Worm (Caenorhabditis elegans) whole organism, L3 larva: ENCODE measurements around the gene fbxa-60.

Source experiments
- aly-2 ChIP-seq: fragments of 150-350 bp; optimal IDR thresholded peaks from 2 replicates; lab custom pipeline; 2014; ENCODE audit warnings: missing biosample characterization, missing genetic modification characterization
- ama-1 ChIP-seq: fragments of 150-350 bp; optimal IDR thresholded peaks from 2 replicates; lab custom pipeline; 2018
- ceh-16 ChIP-seq: sonication (generic microtip); optimal IDR thresholded peaks from 2 replicates; lab custom pipeline; 2017; ENCODE audit warnings: missing biosample characterization, missing genetic modification characterization
- ceh-28 ChIP-seq: fragments of 150-350 bp; optimal IDR thresholded peaks from 2 replicates; lab custom pipeline; 2014; ENCODE audit warnings: missing biosample characterization, missing genetic modification reagents, missing genetic modification characterization
- ceh-82 ChIP-seq: fragments of 150-350 bp; optimal IDR thresholded peaks from 2 replicates; lab custom pipeline; 2014; ENCODE audit warnings: missing biosample characterization, missing genetic modification characterization
- ceh-9 ChIP-seq: sonication (generic microtip); optimal IDR thresholded peaks from 2 replicates; lab custom pipeline; 2018; ENCODE audit warnings: missing biosample characterization, missing genetic modification characterization
- daf-12 ChIP-seq: fragments of 150-350 bp; optimal IDR thresholded peaks from 2 replicates; lab custom pipeline; 2014; ENCODE audit warnings: missing biosample characterization, missing genetic modification reagents, missing genetic modification characterization
- egl-27 ChIP-seq: sonication (generic microtip); optimal IDR thresholded peaks from 4 replicates; lab custom pipeline; 2017; ENCODE audit warnings: missing biosample characterization, missing genetic modification reagents, missing genetic modification characterization
- elt-1 ChIP-seq: fragments of 150-350 bp; optimal IDR thresholded peaks from 2 replicates; lab custom pipeline; 2014; ENCODE audit warnings: missing biosample characterization, missing genetic modification characterization
- elt-2 ChIP-seq: sonication (generic microtip); optimal IDR thresholded peaks from 2 replicates; lab custom pipeline; 2016; ENCODE audit warnings: missing genetic modification reagents, mild to moderate bottlenecking, missing genetic modification characterization, missing compliant biosample characterization
- elt-3 ChIP-seq, 3 experiments: fragments of 150-350 bp in 1 of 3; sonication (generic microtip) in 2 of 3; optimal IDR thresholded peaks; 2 replicates in 2 of 3; 4 replicates in 1 of 3; lab custom pipeline; 2014 to 2017; ENCODE audit warnings: missing biosample characterization in 3 of 3, missing genetic modification characterization in 3 of 3
- eor-1 ChIP-seq, 2 experiments: fragments of 150-350 bp; optimal IDR thresholded peaks; 2 replicates each; lab custom pipeline; 2014 to 2018; ENCODE audit warnings: missing biosample characterization in 2 of 2, missing genetic modification characterization in 2 of 2
- fos-1 ChIP-seq: fragments of 150-350 bp; optimal IDR thresholded peaks from 2 replicates; lab custom pipeline; 2014; ENCODE audit warnings: missing biosample characterization, missing genetic modification characterization
- hmg-11 ChIP-seq: sonication (generic microtip); optimal IDR thresholded peaks from 2 replicates; lab custom pipeline; 2016; ENCODE audit warnings: missing genetic modification characterization, missing compliant biosample characterization
- lin-15B ChIP-seq: fragments of 150-350 bp; optimal IDR thresholded peaks from 2 replicates; lab custom pipeline; 2014; ENCODE audit warnings: missing biosample characterization, missing genetic modification characterization
- lsy-12 ChIP-seq: sonication (generic microtip); optimal IDR thresholded peaks from 2 replicates; lab custom pipeline; 2016; ENCODE audit warnings: mild to moderate bottlenecking, missing genetic modification characterization, missing compliant biosample characterization
- mdl-1 ChIP-seq: fragments of 150-350 bp; optimal IDR thresholded peaks from 2 replicates; lab custom pipeline; 2014; ENCODE audit warnings: missing biosample characterization, missing genetic modification characterization
- mml-1 ChIP-seq: fragments of 150-350 bp; sonication (generic microtip); optimal IDR thresholded peaks from 3 replicates; lab custom pipeline; 2014; ENCODE audit warnings: missing biosample characterization, missing genetic modification characterization
- nfya-1 ChIP-seq: sonication (generic microtip); optimal IDR thresholded peaks from 2 replicates; lab custom pipeline; 2017; ENCODE audit warnings: missing genetic modification characterization, mild to moderate bottlenecking, missing compliant biosample characterization, antibody characterized with exemption, moderate library complexity; ENCODE audit not compliant: insufficient read depth
- nhr-11 ChIP-seq: fragments of 150-350 bp; optimal IDR thresholded peaks from 2 replicates; lab custom pipeline; 2014; ENCODE audit warnings: missing biosample characterization, missing genetic modification characterization
- nhr-23 ChIP-seq: fragments of 150-350 bp; optimal IDR thresholded peaks from 2 replicates; lab custom pipeline; 2014; ENCODE audit warnings: missing biosample characterization, missing genetic modification reagents, missing genetic modification characterization
- nhr-237 ChIP-seq: fragments of 150-350 bp; optimal IDR thresholded peaks from 2 replicates; lab custom pipeline; 2014; ENCODE audit warnings: missing biosample characterization, missing genetic modification characterization
- nhr-25 ChIP-seq: sonication (generic microtip); optimal IDR thresholded peaks from 2 replicates; lab custom pipeline; 2017; ENCODE audit warnings: missing biosample characterization, missing genetic modification characterization
- nhr-43 ChIP-seq: sonication (generic microtip); optimal IDR thresholded peaks from 2 replicates; lab custom pipeline; 2016; ENCODE audit warnings: mild to moderate bottlenecking, missing genetic modification characterization, missing compliant biosample characterization; ENCODE audit not compliant: poor library complexity, severe bottlenecking
- nhr-67 ChIP-seq: fragments of 150-350 bp; optimal IDR thresholded peaks from 2 replicates; lab custom pipeline; 2014; ENCODE audit warnings: missing biosample characterization, missing genetic modification characterization
- nhr-76 ChIP-seq: fragments of 150-350 bp; sonication (generic microtip); optimal IDR thresholded peaks from 5 replicates; lab custom pipeline; 2014; ENCODE audit warnings: missing biosample characterization, missing genetic modification characterization
- pha-4 ChIP-seq: fragments of 150-350 bp; optimal IDR thresholded peaks from 2 replicates; lab custom pipeline; 2014; ENCODE audit warnings: missing biosample characterization, missing genetic modification reagents, missing genetic modification characterization
- pqm-1 ChIP-seq: fragments of 150-350 bp; optimal IDR thresholded peaks from 2 replicates; lab custom pipeline; 2017; ENCODE audit warnings: missing biosample characterization, missing genetic modification characterization, inconsistent platforms
- skn-1 ChIP-seq: fragments of 150-350 bp; optimal IDR thresholded peaks from 2 replicates; lab custom pipeline; 2014; ENCODE audit warnings: missing biosample characterization, missing genetic modification characterization
- snpc-4 ChIP-seq: fragments of 150-350 bp; optimal IDR thresholded peaks from 2 replicates; lab custom pipeline; 2014; ENCODE audit warnings: missing biosample characterization, missing genetic modification characterization
- tbx-2 ChIP-seq: sonication (generic microtip); optimal IDR thresholded peaks from 2 replicates; lab custom pipeline; 2016; ENCODE audit warnings: mild to moderate bottlenecking, missing genetic modification characterization, missing compliant biosample characterization
- unc-39 ChIP-seq: sonication (generic microtip); optimal IDR thresholded peaks from 4 replicates; lab custom pipeline; 2017; ENCODE audit warnings: missing biosample characterization, missing genetic modification characterization
- zag-1 ChIP-seq: fragments of 150-350 bp; optimal IDR thresholded peaks from 2 replicates; lab custom pipeline; 2014; ENCODE audit warnings: missing biosample characterization, missing genetic modification characterization
- ztf-11 ChIP-seq: fragments of 150-350 bp; optimal IDR thresholded peaks from 2 replicates; lab custom pipeline; 2014; ENCODE audit warnings: missing biosample characterization, missing genetic modification characterization
- ztf-4 ChIP-seq: fragments of 150-350 bp; optimal IDR thresholded peaks from 2 replicates; lab custom pipeline; 2014; ENCODE audit warnings: missing biosample characterization, missing genetic modification characterization

Gene fbxa-60

ce11 chrIII:944346-944745 lies 1.8 kb downstream of the fbxa-60 start:
- peak; percentile 71 for TF ChIP-seq elt-2 (tag; lab: Kevin White, UChicago)
- TF ChIP-seq, all 47 proteins: peak for 1; not testable (repeated sequence) for 46

- TF ChIP-seq lin-15B (no peak), lsy-12 (tag; lab: Kevin White, UChicago) (no peak), nhr-43 (tag; lab: Kevin White, UChicago) (no peak), mml-1 (tag; lab: Kevin White, UChicago) (no peak), pqm-1 (tag; lab: Kevin White, UChicago) (peak; percentile 44), ztf-4 (no peak), ceh-28 (tag; lab: Kevin White, UChicago) (no peak), skn-1 (no peak), hmg-11 (tag; lab: Kevin White, UChicago) (no peak), elt-2 (tag; lab: Kevin White, UChicago) (peak; percentile 86), aly-2 (tag; lab: Kevin White, UChicago) (no peak), nhr-25 (no peak), nhr-67 (tag; lab: Kevin White, UChicago) (no peak), mdl-1 (tag; lab: Kevin White, UChicago) (no peak), ztf-11 (tag; lab: Kevin White, UChicago) (no peak), nhr-76 (tag; lab: Kevin White, UChicago) (no peak), eor-1 (tag; optimal IDR thresholded peaks at IDR 0.05; lab: Kevin White, UChicago) (no peak), pha-4 (tag; lab: Kevin White, UChicago) (peak; percentile 72), ceh-16 (tag; lab: Kevin White, UChicago) (no peak)
- TF ChIP-seq, all 47 proteins: peak for 3
Observed at ce11 chrIII:943426-943927, 2.6 kb downstream of the fbxa-60 start, which contains the start of gene fbxa-59. TSS of gene fbxa-59 (minus strand) at chrIII:943476.

- TF ChIP-seq nfya-1 (tag; lab: Kevin White, UChicago) (no peak), ceh-9 (no peak), nhr-23 (tag; lab: Kevin White, UChicago) (no peak), snpc-4 (tag; lab: Kevin White, UChicago) (no peak), pqm-1 (tag; lab: Kevin White, UChicago) (no peak)
Observed at ce11 chrIII:941958-942357, 4.1 kb downstream of the fbxa-60 start.

ce11 chrIII:938569-938968 lies 7.5 kb downstream of the fbxa-60 start, which contains the start of gene fbxa-22:
TSS of gene fbxa-22 (plus strand) at chrIII:938869.
- TF ChIP-seq nhr-67 (tag; lab: Kevin White, UChicago) (no peak), ceh-16 (tag; lab: Kevin White, UChicago) (no peak), snpc-4 (tag; lab: Kevin White, UChicago) (no peak), unc-39 (tag; lab: Kevin White, UChicago) (no peak), fos-1 (tag; lab: Kevin White, UChicago) (no peak), nhr-11 (tag; lab: Kevin White, UChicago) (no peak), elt-2 (tag; lab: Kevin White, UChicago) (no peak), zag-1 (tag; lab: Kevin White, UChicago) (no peak), elt-3 (tag; optimal IDR thresholded peaks at IDR 0.05; lab: Kevin White, UChicago) (no peak), ceh-9 (no peak), elt-1 (tag; lab: Kevin White, UChicago) (no peak), ama-1 (lab: Kevin White, UChicago) (no peak)
- TF ChIP-seq, all 47 proteins: peak for 0

- no peak for TF ChIP-seq ceh-16 (tag; lab: Kevin White, UChicago)
- no peak for TF ChIP-seq egl-27
- no peak for TF ChIP-seq elt-1 (tag; lab: Kevin White, UChicago)
- no peak for TF ChIP-seq tbx-2 (tag; lab: Kevin White, UChicago)
- TF ChIP-seq ceh-82 = no peak
- TF ChIP-seq skn-1 = no peak
- no peak for TF ChIP-seq fos-1 (tag; lab: Kevin White, UChicago)
- no peak for TF ChIP-seq ceh-28 (tag; lab: Kevin White, UChicago)
- no peak for TF ChIP-seq nhr-76 (tag; lab: Kevin White, UChicago)
- no peak for TF ChIP-seq daf-12 (tag; lab: Kevin White, UChicago)
- no peak for TF ChIP-seq nhr-237 (tag; lab: Kevin White, UChicago)
Observed at ce11 chrIII:937961-938360, 8.1 kb downstream of the fbxa-60 start, which contains the start of gene fbxa-56. TSS of gene fbxa-56 (minus strand) at chrIII:938061.
